Fruit fly (Drosophila melanogaster) whole organism, embryonic: ENCODE data around the gene CG14205.
A peak's percentile ranks its signal among the peaks of the same experiment; 100 is the strongest.

Source experiments
- CG10543 ChIP-seq: fragments of 200-800 bp; sonication (Bioruptor generic); optimal IDR thresholded peaks from 3 replicates; lab custom pipeline; 2017; ENCODE audit warnings: missing biosample characterization, mild to moderate bottlenecking, missing genetic modification characterization, moderate library complexity
- CG11456 ChIP-seq: fragments of 200-800 bp; sonication (Bioruptor generic); IDR thresholded peaks from 3 replicates; pipeline ENCODE4 v1.3.6; 2022; ENCODE audit warnings: missing biosample characterization, missing genetic modification characterization
- CG14441 ChIP-seq: fragments of 200-800 bp; sonication (Bioruptor generic); IDR thresholded peaks from 2 replicates; pipeline ENCODE4 v1.3.6; 2022; ENCODE audit warnings: missing biosample characterization, missing genetic modification characterization
- CG14860 ChIP-seq: fragments of 200-800 bp; sonication (Bioruptor generic); IDR thresholded peaks from 3 replicates; pipeline ENCODE4 v1.3.6; 2022; ENCODE audit warnings: missing biosample characterization, missing genetic modification characterization; ENCODE audit not compliant: partially characterized antibody
- CG15601 ChIP-seq: fragments of 200-800 bp; sonication (Bioruptor generic); optimal IDR thresholded peaks from 3 replicates; lab custom pipeline; 2019; ENCODE audit warnings: missing biosample characterization, mild to moderate bottlenecking, missing genetic modification characterization, moderate library complexity
- CG17328 ChIP-seq: fragments of 200-800 bp; sonication (Bioruptor generic); IDR thresholded peaks from 2 replicates; pipeline ENCODE4 v1.3.6; 2022; ENCODE audit warnings: missing biosample characterization, missing genetic modification characterization
- CG17385 ChIP-seq: fragments of 200-800 bp; sonication (Bioruptor generic); optimal IDR thresholded peaks from 3 replicates; lab custom pipeline; 2018; ENCODE audit warnings: missing biosample characterization, mild to moderate bottlenecking, missing genetic modification characterization
- CG18262 ChIP-seq: fragments of 200-800 bp; optimal IDR thresholded peaks from 3 replicates; lab custom pipeline; 2019; ENCODE audit warnings: missing biosample characterization, mild to moderate bottlenecking, missing genetic modification characterization, moderate library complexity
- CG1832 ChIP-seq: fragments of 200-800 bp; sonication (Bioruptor generic); optimal IDR thresholded peaks from 2 replicates; lab custom pipeline; 2017; ENCODE audit warnings: missing biosample characterization, mild to moderate bottlenecking, missing genetic modification characterization, inconsistent platforms
- CG34224 ChIP-seq: fragments of 200-800 bp; sonication (Bioruptor generic); IDR thresholded peaks from 3 replicates; pipeline ENCODE4 v1.3.6; 2022; ENCODE audit warnings: missing biosample characterization, missing genetic modification characterization; ENCODE audit not compliant: partially characterized antibody
- CG4404 ChIP-seq: fragments of 200-800 bp; sonication (Bioruptor generic); IDR thresholded peaks from 2 replicates; pipeline ENCODE4 v1.3.6; 2022; ENCODE audit warnings: missing biosample characterization, missing genetic modification characterization
- CG6272 ChIP-seq: fragments of 200-800 bp; sonication (Bioruptor generic); IDR thresholded peaks from 2 replicates; pipeline ENCODE4 v1.3.6; 2022; ENCODE audit warnings: missing biosample characterization, missing genetic modification characterization
- CG6654 ChIP-seq: fragments of 200-800 bp; sonication (Bioruptor generic); optimal IDR thresholded peaks from 2 replicates; lab custom pipeline; 2017; ENCODE audit warnings: missing biosample characterization, mild to moderate bottlenecking, missing genetic modification characterization
- CG6689 ChIP-seq: fragments of 200-800 bp; sonication (Bioruptor generic); IDR thresholded peaks from 2 replicates; pipeline ENCODE4 v1.3.6; 2022; ENCODE audit warnings: missing biosample characterization, missing genetic modification characterization
- CG7839 ChIP-seq: fragments of 200-800 bp; sonication (Bioruptor generic); optimal IDR thresholded peaks from 3 replicates; lab custom pipeline; 2018; ENCODE audit warnings: missing biosample characterization, mild to moderate bottlenecking, missing genetic modification characterization, moderate library complexity
- D ChIP-seq, 2 experiments: fragments of 200-800 bp in 1 of 2; fragments of >200 bp in 1 of 2; sonication (Bioruptor generic) in 1 of 2; optimal IDR thresholded peaks; 2 replicates in 1 of 2; 3 replicates in 1 of 2; lab custom pipeline; 2017; ENCODE audit warnings: mild to moderate bottlenecking in 1 of 2, missing biosample characterization in 1 of 2, missing genetic modification characterization in 1 of 2, missing genetic modification reagents in 1 of 2
- Dek ChIP-seq: fragments of 200-800 bp; sonication (Bioruptor generic); optimal IDR thresholded peaks from 3 replicates; lab custom pipeline; 2019; ENCODE audit warnings: missing biosample characterization, mild to moderate bottlenecking, missing genetic modification characterization, moderate library complexity
- Ets65A ChIP-seq: fragments of 200-800 bp; sonication (Bioruptor generic); peaks from one replicate; lab custom pipeline; 2016; ENCODE audit warnings: missing biosample characterization, missing genetic modification characterization
- GATAe ChIP-seq: fragments of 200-800 bp; sonication (Bioruptor generic); conservative IDR thresholded peaks from 2 replicates; pipeline ENCODE4 v1.3.6; 2022; ENCODE audit warnings: missing biosample characterization, missing genetic modification characterization
- Gsc ChIP-seq: fragments of 200-800 bp; sonication (Bioruptor generic); IDR thresholded peaks from 2 replicates; pipeline ENCODE4 v1.3.6; 2022; ENCODE audit warnings: missing biosample characterization, missing genetic modification characterization
- Hr39 ChIP-seq: fragments of >200 bp; optimal IDR thresholded peaks from 2 replicates; lab custom pipeline; 2017
- Hr78 ChIP-seq, 2 experiments: fragments of 200-800 bp in 1 of 2; fragments of >200 bp in 1 of 2; sonication (Bioruptor generic) in 1 of 2; optimal IDR thresholded peaks; 2 replicates each; lab custom pipeline; 2017 to 2019; ENCODE audit warnings: missing biosample characterization in 2 of 2, missing genetic modification characterization in 2 of 2, mild to moderate bottlenecking in 1 of 2, moderate library complexity in 1 of 2
- Lpt ChIP-seq: fragments of >200 bp; optimal IDR thresholded peaks from 2 replicates; lab custom pipeline; 2018; ENCODE audit warnings: missing biosample characterization, missing genetic modification characterization
- MTF-1 ChIP-seq: fragments of 200-800 bp; sonication (Bioruptor generic); optimal IDR thresholded peaks from 2 replicates; lab custom pipeline; 2018; ENCODE audit warnings: missing biosample characterization, mild to moderate bottlenecking, missing genetic modification characterization, borderline replicate concordance
- Max ChIP-seq: fragments of 200-800 bp; sonication (Bioruptor generic); optimal IDR thresholded peaks from 2 replicates; lab custom pipeline; 2016; ENCODE audit warnings: missing biosample characterization, mild to moderate bottlenecking, missing genetic modification characterization
- Meics ChIP-seq: fragments of 200-800 bp; sonication (Bioruptor generic); optimal IDR thresholded peaks from 2 replicates; lab custom pipeline; 2017; ENCODE audit warnings: missing biosample characterization, mild to moderate bottlenecking, missing genetic modification characterization
- Nf-YB ChIP-seq: fragments of 200-800 bp; sonication (Bioruptor generic); optimal IDR thresholded peaks from 3 replicates; lab custom pipeline; 2019; ENCODE audit warnings: missing biosample characterization, mild to moderate bottlenecking, missing genetic modification characterization, moderate library complexity
- Nf-YC ChIP-seq: fragments of 200-800 bp; optimal IDR thresholded peaks from 3 replicates; lab custom pipeline; 2019; ENCODE audit warnings: missing biosample characterization, mild to moderate bottlenecking, missing genetic modification characterization, moderate library complexity
- Sin3A ChIP-seq: fragments of >200 bp; optimal IDR thresholded peaks from 2 replicates; lab custom pipeline; 2018
- Tbp ChIP-seq: fragments of >200 bp; optimal IDR thresholded peaks from 2 replicates; lab custom pipeline; 2018; ENCODE audit warnings: missing biosample characterization, missing genetic modification characterization
- Trl ChIP-seq, 3 experiments: fragments of >200 bp in 2 of 3; fragments of 200-800 bp in 1 of 3; sonication (Bioruptor generic) in 1 of 3; optimal IDR thresholded peaks; 2 replicates in 1 of 3; 3 replicates in 2 of 3; lab custom pipeline; 2016 to 2017; ENCODE audit warnings: missing biosample characterization in 1 of 3, missing genetic modification characterization in 1 of 3
- ash1 ChIP-seq: fragments of 200-800 bp; sonication (Bioruptor generic); optimal IDR thresholded peaks from 2 replicates; lab custom pipeline; 2018; ENCODE audit warnings: missing biosample characterization, mild to moderate bottlenecking, missing genetic modification characterization
- cg ChIP-seq: fragments of 200-800 bp; sonication (Bioruptor generic); optimal IDR thresholded peaks from 3 replicates; lab custom pipeline; 2019; ENCODE audit warnings: missing biosample characterization, mild to moderate bottlenecking, missing genetic modification characterization, moderate library complexity
- crol ChIP-seq: fragments of 200-800 bp; sonication (Bioruptor generic); IDR thresholded peaks from 2 replicates; pipeline ENCODE4 v1.3.6; 2022; ENCODE audit warnings: missing biosample characterization, missing genetic modification characterization
- danr ChIP-seq: fragments of 200-800 bp; sonication (Bioruptor generic); IDR thresholded peaks from 2 replicates; pipeline ENCODE4 v1.3.6; 2022; ENCODE audit warnings: missing biosample characterization, missing genetic modification characterization
- dmrt11E ChIP-seq: fragments of 200-800 bp; sonication (Bioruptor generic); optimal IDR thresholded peaks from 3 replicates; lab custom pipeline; 2018; ENCODE audit warnings: missing biosample characterization, mild to moderate bottlenecking, missing genetic modification characterization, moderate library complexity
- fd102C ChIP-seq: fragments of 200-800 bp; sonication (Bioruptor generic); optimal IDR thresholded peaks from 2 replicates; lab custom pipeline; 2018; ENCODE audit warnings: missing biosample characterization, mild to moderate bottlenecking, missing genetic modification characterization, moderate library complexity
- fd96Cb ChIP-seq: fragments of 200-800 bp; sonication (Bioruptor generic); optimal IDR thresholded peaks from 2 replicates; lab custom pipeline; 2018; ENCODE audit warnings: missing biosample characterization, mild to moderate bottlenecking, missing genetic modification characterization, moderate library complexity
- gem ChIP-seq: fragments of 200-800 bp; sonication (Bioruptor generic); optimal IDR thresholded peaks from 2 replicates; lab custom pipeline; 2019; ENCODE audit warnings: missing biosample characterization, mild to moderate bottlenecking, missing genetic modification characterization, moderate library complexity
- hkb ChIP-seq, 2 experiments: fragments of 200-800 bp in 1 of 2; fragments of >200 bp in 1 of 2; sonication (Bioruptor generic) in 1 of 2; IDR thresholded peaks in 1 of 2; optimal IDR thresholded peaks in 1 of 2; 2 replicates each; pipeline versions ENCODE4 v1.3.6 to Lab custom; 2017 to 2022; ENCODE audit warnings: missing biosample characterization in 1 of 2, missing genetic modification characterization in 1 of 2
- kah ChIP-seq: fragments of 200-800 bp; sonication (Bioruptor generic); optimal IDR thresholded peaks from 2 replicates; lab custom pipeline; 2018; ENCODE audit warnings: missing biosample characterization, mild to moderate bottlenecking, missing genetic modification characterization
- kay ChIP-seq: fragments of 200-800 bp; sonication (Bioruptor generic); optimal IDR thresholded peaks from 2 replicates; lab custom pipeline; 2016; ENCODE audit warnings: missing biosample characterization, missing genetic modification characterization
- lmd ChIP-seq: fragments of 200-800 bp; sonication (Bioruptor generic); IDR thresholded peaks from 2 replicates; pipeline ENCODE4 v1.3.6; 2022; ENCODE audit warnings: missing biosample characterization, missing genetic modification characterization
- lola ChIP-seq, 3 experiments: fragments of >200 bp in 2 of 3; fragments of 200-800 bp in 1 of 3; sonication (Bioruptor generic) in 1 of 3; optimal IDR thresholded peaks; 2 replicates each; lab custom pipeline; 2017 to 2019; ENCODE audit warnings: missing biosample characterization in 3 of 3, missing genetic modification characterization in 3 of 3, mild to moderate bottlenecking in 1 of 3, moderate library complexity in 1 of 3
- maf-S ChIP-seq: fragments of 200-800 bp; sonication (Bioruptor generic); optimal IDR thresholded peaks from 2 replicates; lab custom pipeline; 2016; ENCODE audit warnings: missing biosample characterization, missing genetic modification characterization
- oc ChIP-seq: fragments of 200-800 bp; sonication (Bioruptor generic); optimal IDR thresholded peaks from 2 replicates; lab custom pipeline; 2018; ENCODE audit warnings: missing biosample characterization, mild to moderate bottlenecking, missing genetic modification characterization, moderate library complexity
- scrt ChIP-seq: fragments of 200-800 bp; sonication (Bioruptor generic); optimal IDR thresholded peaks from 2 replicates; lab custom pipeline; 2018; ENCODE audit warnings: missing biosample characterization, mild to moderate bottlenecking, missing genetic modification characterization, moderate library complexity
- shn ChIP-seq: fragments of 200-800 bp; sonication (Bioruptor generic); optimal IDR thresholded peaks from 3 replicates; lab custom pipeline; 2016; ENCODE audit warnings: missing biosample characterization, missing genetic modification characterization
- twi ChIP-seq: fragments of 200-800 bp; optimal IDR thresholded peaks from 2 replicates; lab custom pipeline; 2019; ENCODE audit warnings: missing biosample characterization, mild to moderate bottlenecking, missing genetic modification characterization, moderate library complexity
- yki ChIP-seq: fragments of >200 bp; optimal IDR thresholded peaks from 3 replicates; lab custom pipeline; 2018

The CG14205 gene

dm6 chrX:19548438-19548837 lies 44.0 kb upstream of the CG14205 start:
- TF ChIP-seq Hr78 (GFP tag; optimal IDR thresholded peaks at IDR 0.05; lab: Kevin White, UChicago), result peak in 1 of 2 experiments; percentile 38
- no peak for TF ChIP-seq CG7839 (tag; lab: Kevin White, UChicago)
- peak; percentile 32 for TF ChIP-seq cg (GFP tag; lab: Kevin White, UChicago)
- no peak for TF ChIP-seq hkb (optimal IDR thresholded peaks at IDR 0.05; lab: Kevin White, UChicago)
- no peak for TF ChIP-seq hkb (GFP tag; IDR thresholded peaks at IDR 0.05; lab: Robert Waterston, UW)
- no peak for TF ChIP-seq MTF-1 (GFP tag; lab: Kevin White, UChicago)
- no peak for TF ChIP-seq CG6272
- TF ChIP-seq CG17385 (GFP tag; lab: Kevin White, UChicago), result no peak
- no peak for TF ChIP-seq CG6654 (GFP tag; lab: Kevin White, UChicago)
- TF ChIP-seq Nf-YB, result peak; percentile 55
- TF ChIP-seq CG18262 (tag; lab: Kevin White, UChicago), result no peak
- TF ChIP-seq crol (GFP tag; lab: Robert Waterston, UW), result peak; percentile 51
- peak; percentile 56 for TF ChIP-seq CG1832
- TF ChIP-seq Ets65A (GFP tag; lab: Kevin White, UChicago), result peak; percentile 20
- no peak for TF ChIP-seq CG10543 (GFP tag; lab: Kevin White, UChicago)
- TF ChIP-seq Trl (optimal IDR thresholded peaks at IDR 0.05; lab: Kevin White, UChicago), result peak; percentile 23 to 47
- TF ChIP-seq Trl (GFP tag; optimal IDR thresholded peaks at IDR 0.05; lab: Kevin White, UChicago), result no peak
- no peak for TF ChIP-seq Tbp (GFP tag; lab: Kevin White, UChicago)
- no peak for TF ChIP-seq Meics
- no peak for TF ChIP-seq ash1 (GFP tag; lab: Kevin White, UChicago)
- TF ChIP-seq Max (GFP tag; lab: Kevin White, UChicago), result no peak
- TF ChIP-seq Nf-YC (tag; lab: Kevin White, UChicago), result peak; percentile 12
- no peak for TF ChIP-seq Gsc (GFP tag; lab: Robert Waterston, UW)
- TF ChIP-seq D (optimal IDR thresholded peaks at IDR 0.05; lab: Kevin White, UChicago), result no peak
- no peak for TF ChIP-seq D (GFP tag; optimal IDR thresholded peaks at IDR 0.05; lab: Kevin White, UChicago)
- TF ChIP-seq, all 482 proteins: peak for 8

- peak; percentile 36 for TF ChIP-seq dmrt11E (tag; lab: Kevin White, UChicago)
- no peak for TF ChIP-seq gem (tag; lab: Kevin White, UChicago)
- TF ChIP-seq oc (tag; lab: Kevin White, UChicago), result no peak
- TF ChIP-seq GATAe (GFP tag; lab: Robert Waterston, UW), result no peak
- no peak for TF ChIP-seq Lpt
- no peak for TF ChIP-seq yki (lab: Kevin White, UChicago)
- TF ChIP-seq lola (GFP tag; optimal IDR thresholded peaks at IDR 0.05; lab: Kevin White, UChicago), result peak in 1 of 3 experiments; percentile 27
- no peak for TF ChIP-seq lmd (GFP tag; lab: Robert Waterston, UW)
- TF ChIP-seq CG4404, result no peak
- no peak for TF ChIP-seq CG11456
- no peak for TF ChIP-seq fd102C (GFP tag; lab: Kevin White, UChicago)
- TF ChIP-seq CG6689 (GFP tag; lab: Robert Waterston, UW), result no peak
- TF ChIP-seq kay (GFP tag; lab: Kevin White, UChicago), result no peak
- no peak for TF ChIP-seq CG34224 (GFP tag; lab: Robert Waterston, UW)
- TF ChIP-seq maf-S (GFP tag; lab: Kevin White, UChicago), result no peak
- no peak for TF ChIP-seq scrt (GFP tag; lab: Kevin White, UChicago)
- TF ChIP-seq danr, result no peak
- TF ChIP-seq shn (GFP tag; lab: Kevin White, UChicago), result no peak
- TF ChIP-seq Sin3A (lab: Kevin White, UChicago), result no peak
- no peak for TF ChIP-seq fd96Cb (tag; lab: Kevin White, UChicago)
- TF ChIP-seq CG6272, result no peak
- no peak for TF ChIP-seq Dek (tag; lab: Kevin White, UChicago)
- no peak for TF ChIP-seq CG15601 (tag; lab: Kevin White, UChicago)
- no peak for TF ChIP-seq kah (GFP tag; lab: Kevin White, UChicago)
- no peak for TF ChIP-seq CG14441 (GFP tag; lab: Robert Waterston, UW)
- TF ChIP-seq Hr39 (lab: Kevin White, UChicago), result no peak
- TF ChIP-seq CG14860 (GFP tag; lab: Robert Waterston, UW), result peak; percentile 44; the same call in 2 of the 3 replicates
- no peak for TF ChIP-seq twi (tag; lab: Kevin White, UChicago)
- no peak for TF ChIP-seq CG17328
Measured at dm6 chrX:19549570-19549969, 42.8 kb upstream of the CG14205 start.
